Fruit fly (Drosophila melanogaster): ENCODE results near the gene CG42788.
A peak's percentile ranks its signal among the peaks of the same experiment; 100 is the strongest.

Gene CG42788

dm6 chr3R:15112232-15112631 is 19.5 kb downstream of the CG42788 start (continued):
- no peak for TF ChIP-seq CG11902 (GFP tag; optimal IDR thresholded peaks at IDR 0.05)
- TF ChIP-seq CG10631 (GFP tag; optimal IDR thresholded peaks at IDR 0.05) = no peak
- TF ChIP-seq CG11294 (GFP tag; IDR thresholded peaks at IDR 0.05) = no peak
- peak in 1 of 2 experiments; percentile 39 for TF ChIP-seq salr (GFP tag; optimal IDR thresholded peaks at IDR 0.05)
- no peak for TF ChIP-seq dac (GFP tag; optimal IDR thresholded peaks at IDR 0.05)
- TF ChIP-seq spab (GFP tag; optimal IDR thresholded peaks at IDR 0.05) = peak; percentile 29
- TF ChIP-seq Hr38 (GFP tag; optimal IDR thresholded peaks at IDR 0.05) = no peak
- peak; percentile 80 for TF ChIP-seq Eip75B (GFP tag; optimal IDR thresholded peaks at IDR 0.05)
- peak; percentile 15 for TF ChIP-seq CG8319 (GFP tag; optimal IDR thresholded peaks at IDR 0.05)
- no peak for TF ChIP-seq CG6854 (GFP tag; optimal IDR thresholded peaks at IDR 0.05)
- peak; percentile 38 for TF ChIP-seq Ets96B (tag; optimal IDR thresholded peaks at IDR 0.05)
- peak; percentile 7 for TF ChIP-seq vri (GFP tag; optimal IDR thresholded peaks at IDR 0.05)
- no peak for TF ChIP-seq Ets21C (GFP tag; optimal IDR thresholded peaks at IDR 0.05)
- no peak for TF ChIP-seq Gug (GFP tag; IDR thresholded peaks at IDR 0.05)
- no peak for TF ChIP-seq Hr39 (GFP tag; optimal IDR thresholded peaks at IDR 0.05)
- TF ChIP-seq CG6792 (GFP tag; optimal IDR thresholded peaks at IDR 0.05) = no peak
- no peak for TF ChIP-seq CG31627 (GFP tag; optimal IDR thresholded peaks at IDR 0.05)
- no peak for TF ChIP-seq CG32006 (GFP tag; optimal IDR thresholded peaks at IDR 0.05)
- no peak for TF ChIP-seq esn (GFP tag; optimal IDR thresholded peaks at IDR 0.05)
- no peak for TF ChIP-seq Sox15 (GFP tag; optimal IDR thresholded peaks at IDR 0.05)
- TF ChIP-seq CG16779 (tag; optimal IDR thresholded peaks at IDR 0.05) = peak; percentile 8
- TF ChIP-seq ss (GFP tag; optimal IDR thresholded peaks at IDR 0.05) = peak; percentile 67
- peak; percentile 88 for TF ChIP-seq Eip78C (GFP tag)
- no peak for TF ChIP-seq Sox14 (GFP tag; optimal IDR thresholded peaks at IDR 0.05)

dm6 chr3R:15110135-15110534 is 21.6 kb downstream of the CG42788 start:
- TF ChIP-seq svp (GFP tag) = peak; percentile 45
- TF ChIP-seq OdsH (GFP tag; optimal IDR thresholded peaks at IDR 0.05) = peak; percentile 21
- peak; percentile 13 for TF ChIP-seq CG3919 (GFP tag; optimal IDR thresholded peaks at IDR 0.05)
- TF ChIP-seq CG10631 (GFP tag; optimal IDR thresholded peaks at IDR 0.05) = no peak
- peak; percentile 14 for TF ChIP-seq acj6 (GFP tag; optimal IDR thresholded peaks at IDR 0.05)
- peak; percentile 30 for TF ChIP-seq pdm3 (GFP tag; optimal IDR thresholded peaks at IDR 0.05)
- TF ChIP-seq CG8119 (GFP tag; IDR thresholded peaks at IDR 0.05) = peak; percentile 54
- peak in 1 of 2 experiments; percentile 27 for TF ChIP-seq salr (GFP tag; optimal IDR thresholded peaks at IDR 0.05)
- peak; percentile 66; the same call in 1 of the 3 replicates for TF ChIP-seq eg (GFP tag; IDR thresholded peaks at IDR 0.05)
- TF ChIP-seq CG6163 (GFP tag; IDR thresholded peaks at IDR 0.05) = peak; percentile 59; the same call in 2 of the 3 replicates
- peak; percentile 34 for TF ChIP-seq CG6276 (GFP tag; optimal IDR thresholded peaks at IDR 0.05)
- TF ChIP-seq achi (GFP tag; optimal IDR thresholded peaks at IDR 0.05) = peak; percentile 11
- TF ChIP-seq Eip78C (GFP tag) = peak; percentile 69
- peak; percentile 1 for TF ChIP-seq CG3032 (tag; optimal IDR thresholded peaks at IDR 0.05)
- TF ChIP-seq Met (GFP tag; optimal IDR thresholded peaks at IDR 0.05) = no peak
- peak; percentile 9 for TF ChIP-seq net (GFP tag; optimal IDR thresholded peaks at IDR 0.05)
- no peak for TF ChIP-seq CG1621 (tag; optimal IDR thresholded peaks at IDR 0.05)
- TF ChIP-seq ss (GFP tag; optimal IDR thresholded peaks at IDR 0.05) = peak in 1 of 2 experiments; percentile 8
- no peak for TF ChIP-seq CG11294 (GFP tag; IDR thresholded peaks at IDR 0.05)
- TF ChIP-seq Gug (GFP tag; IDR thresholded peaks at IDR 0.05) = no peak
- peak; percentile 23 for TF ChIP-seq CG4318 (GFP tag; optimal IDR thresholded peaks at IDR 0.05)
- TF ChIP-seq CG15336 (GFP tag; IDR thresholded peaks at IDR 0.05) = peak; percentile 67; the same call in 1 of the 2 replicates
- TF ChIP-seq CG32006 (GFP tag; optimal IDR thresholded peaks at IDR 0.05) = peak; percentile 64
- peak; percentile 56 for TF ChIP-seq Hr4 (GFP tag; optimal IDR thresholded peaks at IDR 0.05)
